Worm (Caenorhabditis elegans): ENCODE measurements around the gene sre-35.
A peak's percentile ranks its signal among the peaks of the same experiment; 100 is the strongest.

The sre-35 gene

DNA sequence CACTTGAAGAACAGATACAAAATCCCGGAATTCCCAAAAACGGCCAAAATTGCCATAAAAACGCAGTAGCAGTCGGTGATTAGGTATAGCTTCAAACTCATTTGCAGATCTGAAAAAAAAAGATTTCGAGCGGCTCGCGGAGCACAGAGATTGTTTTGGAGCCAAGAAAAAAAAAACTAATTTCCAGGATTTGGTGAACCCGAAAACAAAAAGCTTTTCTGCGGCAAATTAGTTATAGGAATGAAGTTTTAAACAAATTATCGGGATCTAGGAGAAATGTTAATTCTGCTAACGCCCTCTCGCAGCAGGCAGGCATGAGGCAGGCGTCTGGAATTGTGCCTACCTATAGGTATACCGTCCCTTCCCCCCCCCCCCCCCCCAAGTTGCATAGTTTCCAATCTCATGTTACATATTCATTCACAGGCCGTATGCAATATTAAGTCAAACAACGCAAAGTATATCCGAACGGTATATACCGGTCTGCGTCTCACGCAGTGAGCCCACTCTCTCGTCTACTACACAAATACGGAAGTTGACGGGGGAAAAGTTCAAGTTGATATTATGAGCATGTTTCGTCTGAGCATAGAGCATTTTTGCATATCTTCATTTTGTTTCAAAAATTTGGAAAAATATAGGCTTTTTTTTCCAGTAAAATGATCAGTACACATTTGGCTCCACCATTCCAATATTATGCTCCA lies 7.8 kb downstream of the sre-35 start, which contains the start of the genes W05H5.1 and pitr-6:
Gene W05H5.1, minus strand, starts transcription at position 101 of the 698 bp plus-strand sequence.
Gene pitr-6, plus strand, starts transcription at position 648 of the 698 bp plus-strand sequence.
- TF ChIP-seq aha-1 (tag) (peak; percentile 55), mdt-29 (GFP tag; IDR thresholded peaks at IDR 0.05) (no peak), ztf-7 (tag; optimal IDR thresholded peaks at IDR 0.05) (no peak), lsy-2 (tag; optimal IDR thresholded peaks at IDR 0.05) (no peak)

- peak; percentile 12; the same call in 1 of the 2 replicates for TF ChIP-seq set-16 (GFP tag; IDR thresholded peaks at IDR 0.05)
Measured at ce11 chrII:12441164-12441563, 11.5 kb downstream of the sre-35 start, which contains the start of gene Y57A10C.10. Gene Y57A10C.10 (minus strand): TSS chrII:12441264.

ce11 chrII:12438441-12438840 lies 14.2 kb downstream of the sre-35 start, which contains the start of gene Y57A10C.9:
Gene Y57A10C.9 (minus strand): TSS chrII:12438541.
- no peak for TF ChIP-seq jun-1 (tag; optimal IDR thresholded peaks at IDR 0.05)
- no peak for TF ChIP-seq nhr-10 (tag; optimal IDR thresholded peaks at IDR 0.05)
- TF ChIP-seq nhr-76 (tag; optimal IDR thresholded peaks at IDR 0.05) = no peak
- TF ChIP-seq nhr-28 (tag; optimal IDR thresholded peaks at IDR 0.05) = no peak

ce11 chrII:12436717-12437116 lies 15.9 kb downstream of the sre-35 start:
- TF ChIP-seq F10B5.3 (tag; optimal IDR thresholded peaks at IDR 0.05) (no peak), tra-1 (GFP tag; IDR thresholded peaks at IDR 0.05) (no peak), hlh-11 (tag; optimal IDR thresholded peaks at IDR 0.05) (no peak), lim-7 (GFP tag; IDR thresholded peaks at IDR 0.05) (0 out of 2 replicates have a peak, but pooled peaks have one; percentile 32), fos-1 (tag; optimal IDR thresholded peaks at IDR 0.05) (no peak)

ce11 chrII:12435202-12435872 lies 17.3 kb downstream of the sre-35 start:
- TF ChIP-seq dmd-8 (GFP tag; IDR thresholded peaks at IDR 0.05) (0 out of 2 replicates have a peak, but pooled peaks have one; percentile 47), spr-3 (GFP tag; optimal IDR thresholded peaks at IDR 0.05) (no peak), lim-7 (GFP tag; IDR thresholded peaks at IDR 0.05) (peak; percentile 63; the same call in 1 of the 2 replicates), vab-7 (GFP tag; IDR thresholded peaks at IDR 0.05) (peak; percentile 42; the same call in 1 of the 2 replicates), unc-62 (GFP tag; optimal IDR thresholded peaks at IDR 0.05 in 1 of 2) (no peak), unc-62 (tag; optimal IDR thresholded peaks at IDR 0.05) (no peak), sdz-12 (GFP tag; optimal IDR thresholded peaks at IDR 0.05) (no peak), dmd-9 (GFP tag; IDR thresholded peaks at IDR 0.05) (0 out of 2 replicates have a peak, but pooled peaks have one; percentile 61), jun-1 (tag; optimal IDR thresholded peaks at IDR 0.05) (no peak), egl-43 (GFP tag; IDR thresholded peaks at IDR 0.05) (peak; percentile 57; the same call in 1 of the 2 replicates), pha-4 (GFP tag; IDR thresholded peaks at IDR 0.05) (peak; percentile 18; the same call in 1 of the 2 replicates), pha-4 (tag; optimal IDR thresholded peaks at IDR 0.05) (no peak), set-16 (GFP tag; IDR thresholded peaks at IDR 0.05) (peak; percentile 62)

ce11 chrII:12432356-12432755 lies 20.3 kb downstream of the sre-35 start, which contains the start of gene dct-12:
Gene dct-12 (minus strand): TSS chrII:12432456.
- no peak for TF ChIP-seq aly-2 (tag; optimal IDR thresholded peaks at IDR 0.05)
- TF ChIP-seq unc-62 (GFP tag; optimal IDR thresholded peaks at IDR 0.05 in 1 of 2) = peak in 1 of 2 experiments; percentile 70
- TF ChIP-seq unc-62 (tag; optimal IDR thresholded peaks at IDR 0.05) = no peak

DNA sequence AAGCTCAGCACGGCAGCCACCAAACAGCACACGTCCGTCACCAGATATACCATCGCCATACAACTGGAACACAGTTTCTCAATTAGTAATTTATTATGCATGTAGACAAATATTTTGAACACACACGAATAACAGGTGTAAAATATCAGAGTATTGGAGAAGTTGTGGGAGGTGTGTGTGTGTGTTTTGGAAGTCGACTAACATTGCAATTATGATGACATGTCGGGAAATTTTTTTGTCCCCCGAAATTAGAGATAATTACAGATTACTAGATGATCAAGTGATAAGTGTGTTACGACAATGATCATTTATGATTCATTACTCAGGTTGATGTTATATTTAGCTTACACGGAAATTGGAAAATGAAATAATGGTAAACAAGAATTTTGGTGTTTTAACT lies 22.9 kb downstream of the sre-35 start, which contains the start of gene Y57A10C.8:
Gene Y57A10C.8, minus strand, starts transcription at position 101 of the 400 bp plus-strand sequence.
- no peak for TF ChIP-seq cey-2 (tag; optimal IDR thresholded peaks at IDR 0.05; ENCODE audit: borderline replicate concordance, insufficient read depth)
- TF ChIP-seq jun-1 (tag; optimal IDR thresholded peaks at IDR 0.05) = no peak
- peak in 1 of 2 experiments; percentile 8 for TF ChIP-seq unc-62 (GFP tag; optimal IDR thresholded peaks at IDR 0.05 in 1 of 2)
- no peak for TF ChIP-seq unc-62 (tag; optimal IDR thresholded peaks at IDR 0.05)

All from whole organism, L4 larva.